Fruit fly (Drosophila melanogaster) S2 (cell line): Measurements from ENCODE around the gene CG13689.

Experiments used
- CG8478 ChIP-seq: fragments of >200 bp; optimal IDR thresholded peaks from 2 replicates; lab custom pipeline; 2018
- CTCF ChIP-seq, 2 experiments: fragments of >200 bp; optimal IDR thresholded peaks; 2 replicates each; lab custom pipeline; 2018

DNA sequence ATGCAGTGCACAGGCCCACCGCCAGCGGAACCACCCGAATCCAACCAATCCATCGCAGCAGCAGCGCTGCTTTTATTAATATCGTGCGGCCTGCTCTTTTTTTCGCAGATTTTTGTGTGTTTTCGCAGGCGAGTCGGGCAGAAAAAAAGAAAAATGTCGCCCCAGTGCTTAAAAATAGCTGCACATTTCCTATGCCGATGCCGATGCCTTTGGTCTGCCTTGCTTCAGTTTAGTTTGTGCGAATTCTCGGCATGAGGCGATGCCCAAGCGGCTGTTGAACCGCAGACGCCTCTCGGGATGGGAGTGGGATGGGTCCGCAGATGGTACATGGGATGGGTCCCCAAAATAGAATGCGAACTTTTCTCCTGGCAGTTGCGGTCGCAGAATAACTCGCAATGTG lies 39.3 kb upstream of the CG13689 start:
- TF ChIP-seq CG8478 (lab: Kevin White, UChicago) (no peak), CTCF (optimal IDR thresholded peaks at IDR 0.05; lab: Kevin White, UChicago) (no peak)
